Worm (Caenorhabditis elegans) whole organism, young adult: ENCODE data around the gene Y22D7AL.7.

Experiments
- F22D6.2 ChIP-seq: sonication (generic microtip); optimal IDR thresholded peaks from 2 replicates; lab custom pipeline; 2016; ENCODE audit warnings: mild to moderate bottlenecking, missing genetic modification characterization, missing compliant biosample characterization
- F33H1.4 ChIP-seq: fragments of 200-800 bp; sonication (Bioruptor generic); IDR thresholded peaks from 2 replicates; pipeline ENCODE4 v1.3.6; 2022; ENCODE audit warnings: missing genetic modification reagents, missing genetic modification characterization, missing compliant biosample characterization
- F52B5.7 ChIP-seq: sonication (generic microtip); optimal IDR thresholded peaks from 2 replicates; lab custom pipeline; 2016; ENCODE audit warnings: mild to moderate bottlenecking, missing genetic modification characterization, missing compliant biosample characterization
- F55B11.4 ChIP-seq: sonication (generic microtip); optimal IDR thresholded peaks from 2 replicates; lab custom pipeline; 2016; ENCODE audit warnings: missing compliant biosample characterization, missing genetic modification characterization, borderline replicate concordance; ENCODE audit not compliant: insufficient read depth
- F57A8.1 ChIP-seq: fragments of 200-800 bp; sonication (Bioruptor generic); optimal IDR thresholded peaks from 2 replicates; lab custom pipeline; 2018; ENCODE audit warnings: mild to moderate bottlenecking, missing genetic modification characterization, moderate library complexity, missing compliant biosample characterization
- F57C9.4 ChIP-seq: sonication (generic microtip); optimal IDR thresholded peaks from 2 replicates; lab custom pipeline; 2017; ENCODE audit warnings: mild to moderate bottlenecking, missing genetic modification characterization, missing compliant biosample characterization
- Y53F4B.3 ChIP-seq: fragments of 200-800 bp; sonication (Bioruptor generic); IDR thresholded peaks from 2 replicates; pipeline ENCODE4 v1.3.6; 2022; ENCODE audit warnings: missing genetic modification reagents, missing genetic modification characterization, missing compliant biosample characterization
- Y53G8AR.9 ChIP-seq: fragments of 200-800 bp; sonication (Bioruptor generic); conservative IDR thresholded peaks from 2 replicates; pipeline ENCODE4 v1.3.6; 2022; ENCODE audit warnings: missing genetic modification reagents, missing genetic modification characterization, missing compliant biosample characterization
- Y56A3A.18 ChIP-seq: fragments of 200-800 bp; sonication (Bioruptor generic); IDR thresholded peaks from 2 replicates; pipeline ENCODE4 v1.3.6; 2022; ENCODE audit warnings: missing genetic modification reagents, missing genetic modification characterization, missing compliant biosample characterization
- Y79H2A.3 ChIP-seq: fragments of 200-800 bp; sonication (Bioruptor generic); conservative IDR thresholded peaks from 2 replicates; pipeline ENCODE4 v1.3.6; 2022; ENCODE audit warnings: missing genetic modification reagents, missing genetic modification characterization, missing compliant biosample characterization
- ama-1 ChIP-seq, 3 experiments: fragments of 150-350 bp in 1 of 3; sonication (generic microtip) in 2 of 3; optimal IDR thresholded peaks; 2 replicates each; lab custom pipeline; 2014 to 2018; ENCODE audit warnings: missing biosample characterization in 2 of 3, missing genetic modification characterization in 2 of 3, missing genetic modification reagents in 2 of 3
- aptf-2 ChIP-seq: fragments of 200-800 bp; sonication (Bioruptor generic); conservative IDR thresholded peaks from 2 replicates; pipeline ENCODE4 v1.3.6; 2022; ENCODE audit warnings: missing genetic modification reagents, missing genetic modification characterization, missing compliant biosample characterization
- atf-7 ChIP-seq: sonication (generic microtip); optimal IDR thresholded peaks from 2 replicates; lab custom pipeline; 2017; ENCODE audit warnings: mild to moderate bottlenecking, missing genetic modification characterization, missing compliant biosample characterization
- athp-1 ChIP-seq: sonication (generic microtip); optimal IDR thresholded peaks from 2 replicates; lab custom pipeline; 2017; ENCODE audit warnings: mild to moderate bottlenecking, missing genetic modification characterization, missing compliant biosample characterization
- attf-3 ChIP-seq: fragments of 200-800 bp; sonication (Bioruptor generic); conservative IDR thresholded peaks from 2 replicates; pipeline ENCODE4 v1.3.6; 2022; ENCODE audit warnings: missing genetic modification reagents, missing genetic modification characterization, missing compliant biosample characterization
- attf-5 ChIP-seq: fragments of 200-800 bp; sonication (Bioruptor generic); optimal IDR thresholded peaks from 2 replicates; lab custom pipeline; 2018; ENCODE audit warnings: mild to moderate bottlenecking, missing genetic modification characterization, missing compliant biosample characterization
- bed-2 ChIP-seq: fragments of 200-800 bp; sonication (Bioruptor generic); IDR thresholded peaks from 2 replicates; pipeline ENCODE4 v1.3.6; 2022; ENCODE audit warnings: missing genetic modification reagents, missing genetic modification characterization, missing compliant biosample characterization
- cebp-2 ChIP-seq: fragments of 200-800 bp; sonication (Bioruptor generic); IDR thresholded peaks from 2 replicates; pipeline ENCODE4 v1.3.6; 2022; ENCODE audit warnings: missing genetic modification characterization, missing compliant biosample characterization
- ceh-100 ChIP-seq: fragments of 200-800 bp; sonication (Bioruptor generic); IDR thresholded peaks from 2 replicates; pipeline ENCODE4 v1.3.6; 2022; ENCODE audit warnings: missing genetic modification reagents, missing genetic modification characterization, missing compliant biosample characterization
- ceh-40 ChIP-seq: fragments of 200-800 bp; sonication (Bioruptor generic); IDR thresholded peaks from 2 replicates; pipeline ENCODE4 v1.3.6; 2022; ENCODE audit warnings: missing genetic modification characterization, missing compliant biosample characterization
- dox-1 ChIP-seq: fragments of 200-800 bp; sonication (Bioruptor generic); IDR thresholded peaks from 2 replicates; pipeline ENCODE4 v1.3.6; 2022; ENCODE audit warnings: missing genetic modification reagents, missing genetic modification characterization, missing compliant biosample characterization
- dpl-1 ChIP-seq: fragments of 150-350 bp; optimal IDR thresholded peaks from 2 replicates; lab custom pipeline; 2014; ENCODE audit warnings: missing biosample characterization, missing genetic modification reagents, missing genetic modification characterization
- egl-18 ChIP-seq: fragments of 200-800 bp; sonication (Bioruptor generic); IDR thresholded peaks from 2 replicates; pipeline ENCODE4 v1.3.6; 2022; ENCODE audit warnings: missing genetic modification reagents, missing genetic modification characterization, missing compliant biosample characterization
- egrh-3 ChIP-seq: fragments of 200-800 bp; sonication (Bioruptor generic); IDR thresholded peaks from 2 replicates; pipeline ENCODE4 v1.3.6; 2022; ENCODE audit warnings: missing genetic modification reagents, missing genetic modification characterization, missing compliant biosample characterization
- gei-17 ChIP-seq: fragments of 200-800 bp; sonication (Bioruptor generic); optimal IDR thresholded peaks from 2 replicates; lab custom pipeline; 2018; ENCODE audit warnings: mild to moderate bottlenecking, missing genetic modification characterization, missing compliant biosample characterization
- hlh-12 ChIP-seq: sonication (generic microtip); optimal IDR thresholded peaks from 2 replicates; lab custom pipeline; 2016; ENCODE audit warnings: missing genetic modification characterization, missing compliant biosample characterization
- hrde-1 ChIP-seq: sonication (generic microtip); optimal IDR thresholded peaks from 2 replicates; lab custom pipeline; 2016; ENCODE audit warnings: missing genetic modification characterization, mild to moderate bottlenecking, missing compliant biosample characterization, moderate library complexity, missing genotype, missing genetic modification reagents, borderline replicate concordance
- hsf-1 ChIP-seq: fragments of 200-800 bp; sonication (Bioruptor generic); IDR thresholded peaks from 2 replicates; pipeline ENCODE4 v1.3.6; 2022; ENCODE audit warnings: missing genetic modification reagents, missing genetic modification characterization, missing compliant biosample characterization
- lag-1 ChIP-seq: fragments of 200-800 bp; sonication (Bioruptor generic); IDR thresholded peaks from 2 replicates; pipeline ENCODE4 v1.3.6; 2022; ENCODE audit warnings: missing genetic modification reagents, missing genetic modification characterization, missing compliant biosample characterization
- lin-26 ChIP-seq: fragments of 200-800 bp; sonication (Bioruptor generic); IDR thresholded peaks from 2 replicates; pipeline ENCODE4 v1.3.6; 2022; ENCODE audit warnings: missing genetic modification reagents, missing genetic modification characterization, missing compliant biosample characterization
- lir-1 ChIP-seq: fragments of 200-800 bp; sonication (Bioruptor generic); conservative IDR thresholded peaks from 2 replicates; pipeline ENCODE4 v1.3.6; 2022; ENCODE audit warnings: missing genetic modification reagents, missing genetic modification characterization, missing compliant biosample characterization
- madf-10 ChIP-seq: sonication (generic microtip); optimal IDR thresholded peaks from 2 replicates; lab custom pipeline; 2016; ENCODE audit warnings: mild to moderate bottlenecking, missing genetic modification characterization, missing compliant biosample characterization
- madf-3 ChIP-seq: fragments of 200-800 bp; sonication (Bioruptor generic); IDR thresholded peaks from 2 replicates; pipeline ENCODE4 v1.3.6; 2022; ENCODE audit warnings: missing genetic modification reagents, missing genetic modification characterization, missing compliant biosample characterization
- mcd-1 ChIP-seq: fragments of 200-800 bp; sonication (Bioruptor generic); IDR thresholded peaks from 2 replicates; pipeline ENCODE4 v1.3.6; 2022; ENCODE audit warnings: missing genetic modification reagents, missing genetic modification characterization, missing compliant biosample characterization
- nhr-80 ChIP-seq: sonication (generic microtip); optimal IDR thresholded peaks from 2 replicates; lab custom pipeline; 2016; ENCODE audit warnings: missing genetic modification characterization, missing compliant biosample characterization
- pbrm-1 ChIP-seq: fragments of 200-800 bp; sonication (Bioruptor generic); IDR thresholded peaks from 2 replicates; pipeline ENCODE4 v1.3.6; 2022; ENCODE audit warnings: missing genetic modification reagents, missing genetic modification characterization, missing compliant biosample characterization
- pha-4 ChIP-seq: fragments of 150-350 bp; sonication (generic microtip); optimal IDR thresholded peaks from 2 replicates; lab custom pipeline; 2014; ENCODE audit warnings: missing biosample characterization, missing genetic modification reagents, missing genetic modification characterization
- rec-8 ChIP-seq, 2 experiments: sonication (generic microtip); optimal IDR thresholded peaks; 2 replicates each; lab custom pipeline; 2016; ENCODE audit warnings: mild to moderate bottlenecking in 2 of 2, missing genetic modification characterization in 2 of 2, missing genetic modification reagents in 2 of 2, missing genotype in 2 of 2, missing biosample characterization in 1 of 2, missing compliant biosample characterization in 1 of 2, moderate library complexity in 1 of 2
- rpc-1 ChIP-seq, 2 experiments: fragments of 150-350 bp in 1 of 2; sonication (generic microtip) in 1 of 2; optimal IDR thresholded peaks; 2 replicates each; lab custom pipeline; 2014 to 2018; ENCODE audit warnings: missing biosample characterization in 1 of 2, missing genetic modification characterization in 1 of 2, missing genetic modification reagents in 1 of 2, missing genotype in 1 of 2
- zfh-2 ChIP-seq: fragments of 200-800 bp; sonication (Bioruptor generic); conservative IDR thresholded peaks from 2 replicates; pipeline ENCODE4 v1.3.6; 2022; ENCODE audit warnings: missing genetic modification reagents, missing genetic modification characterization, missing compliant biosample characterization
- ztf-18 ChIP-seq: sonication (generic microtip); optimal IDR thresholded peaks from 2 replicates; lab custom pipeline; 2016; ENCODE audit warnings: missing genotype, mild to moderate bottlenecking, missing genetic modification characterization, missing compliant biosample characterization
- ztf-25 ChIP-seq: fragments of 200-800 bp; sonication (Bioruptor generic); IDR thresholded peaks from 2 replicates; pipeline ENCODE4 v1.3.6; 2022; ENCODE audit warnings: missing genetic modification reagents, missing genetic modification characterization, missing compliant biosample characterization

The Y22D7AL.7 gene

DNA sequence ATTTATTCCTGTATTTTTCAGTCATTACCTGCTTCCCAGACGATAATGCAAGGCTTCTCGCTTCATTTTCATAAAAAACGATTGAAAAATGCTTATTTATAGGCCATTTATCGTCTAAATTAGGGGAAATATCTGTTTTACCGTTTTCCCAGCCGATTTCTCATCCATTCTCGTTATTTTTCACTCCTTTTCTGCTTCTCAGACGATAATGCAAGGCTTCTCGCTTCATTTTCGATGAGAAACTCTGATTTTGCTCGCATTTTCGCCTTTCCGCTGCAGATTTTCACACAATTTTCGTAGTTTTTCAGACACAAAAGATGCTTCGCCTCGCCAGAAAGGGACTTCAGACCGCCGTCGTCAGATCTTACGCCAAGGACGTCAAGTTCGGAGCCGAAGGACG is 42.9 kb downstream of the Y22D7AL.7 start, which contains the start of gene hsp-60:
Gene hsp-60, plus strand, starts transcription at position 301 of the 400 bp plus-strand sequence.
- no peak for TF ChIP-seq Y56A3A.18
- no peak for TF ChIP-seq egl-18 (GFP tag; lab: Robert Waterston, UW)
- TF ChIP-seq Y79H2A.3 (GFP tag; lab: Robert Waterston, UW): no peak
- TF ChIP-seq madf-3 (GFP tag; lab: Robert Waterston, UW): no peak
- TF ChIP-seq gei-17 (GFP tag; lab: Kevin White, UChicago): no peak
- no peak for TF ChIP-seq dpl-1
- no peak for TF ChIP-seq rpc-1 (optimal IDR thresholded peaks at IDR 0.05; lab: Kevin White, UChicago)
- TF ChIP-seq rpc-1 (tag; optimal IDR thresholded peaks at IDR 0.05; lab: Kevin White, UChicago): no peak
- TF ChIP-seq Y53G8AR.9 (GFP tag; lab: Robert Waterston, UW): no peak
- TF ChIP-seq pbrm-1 (GFP tag; lab: Robert Waterston, UW): no peak
- TF ChIP-seq attf-5 (GFP tag; lab: Kevin White, UChicago): no peak
- TF ChIP-seq ceh-100 (GFP tag; lab: Robert Waterston, UW): no peak
- no peak for TF ChIP-seq nhr-80 (tag; lab: Kevin White, UChicago)
- TF ChIP-seq Y53F4B.3 (GFP tag; lab: Robert Waterston, UW): no peak
- no peak for TF ChIP-seq hrde-1 (tag; lab: Kevin White, UChicago)
- TF ChIP-seq F57C9.4 (tag; lab: Kevin White, UChicago): no peak
- no peak for TF ChIP-seq F22D6.2 (tag; lab: Kevin White, UChicago)
- no peak for TF ChIP-seq hlh-12 (tag; lab: Kevin White, UChicago)
- TF ChIP-seq ztf-25 (GFP tag; lab: Robert Waterston, UW): no peak
- no peak for TF ChIP-seq lag-1 (GFP tag; lab: Robert Waterston, UW)
- TF ChIP-seq athp-1 (tag; lab: Kevin White, UChicago): no peak

DNA sequence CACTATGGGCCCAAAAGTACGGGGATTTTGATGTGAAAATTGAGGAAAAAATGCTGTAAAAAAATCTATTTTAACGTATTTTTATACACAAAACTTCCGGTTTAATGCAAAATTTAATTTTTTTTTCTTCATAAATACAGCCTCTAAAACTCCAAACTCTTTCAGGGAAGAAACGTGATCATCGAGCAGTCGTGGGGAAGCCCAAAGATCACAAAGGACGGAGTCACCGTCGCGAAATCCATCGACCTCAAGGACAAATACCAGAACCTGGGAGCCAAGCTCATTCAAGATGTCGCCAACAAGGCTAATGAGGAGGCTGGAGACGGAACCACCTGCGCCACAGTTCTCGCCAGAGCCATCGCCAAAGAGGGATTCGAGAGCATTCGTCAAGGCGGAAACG is 43.3 kb downstream of the Y22D7AL.7 start:
- peak; percentile 58 for TF ChIP-seq dox-1 (GFP tag; lab: Robert Waterston, UW)
- TF ChIP-seq ztf-18: no peak
- TF ChIP-seq madf-3 (GFP tag; lab: Robert Waterston, UW): 0 out of 2 replicates have a peak, but pooled peaks have one; percentile 42
- no peak for TF ChIP-seq F52B5.7 (tag; lab: Kevin White, UChicago)
- no peak for TF ChIP-seq ceh-40
- TF ChIP-seq rpc-1 (optimal IDR thresholded peaks at IDR 0.05; lab: Kevin White, UChicago): no peak
- TF ChIP-seq rpc-1 (tag; optimal IDR thresholded peaks at IDR 0.05; lab: Kevin White, UChicago): no peak
- TF ChIP-seq rec-8 (tag; optimal IDR thresholded peaks at IDR 0.05; lab: Kevin White, UChicago): no peak
- TF ChIP-seq aptf-2 (GFP tag; lab: Robert Waterston, UW): no peak
- TF ChIP-seq cebp-2 (GFP tag; lab: Robert Waterston, UW): no peak
- no peak for TF ChIP-seq bed-2 (GFP tag; lab: Robert Waterston, UW)
- no peak for TF ChIP-seq ama-1 (optimal IDR thresholded peaks at IDR 0.05; lab: Kevin White, UChicago)
- no peak for TF ChIP-seq ama-1 (GFP tag; optimal IDR thresholded peaks at IDR 0.05; lab: Kevin White, UChicago)
- TF ChIP-seq hsf-1 (GFP tag; lab: Robert Waterston, UW): 0 out of 2 replicates have a peak, but pooled peaks have one; percentile 34
- 0 out of 2 replicates have a peak, but pooled peaks have one; percentile 29 for TF ChIP-seq mcd-1 (GFP tag; lab: Robert Waterston, UW)
- no peak for TF ChIP-seq lir-1 (GFP tag; lab: Robert Waterston, UW)
- TF ChIP-seq F33H1.4 (GFP tag; lab: Robert Waterston, UW): no peak
- no peak for TF ChIP-seq F55B11.4 (tag; lab: Kevin White, UChicago)
- no peak for TF ChIP-seq pha-4
- TF ChIP-seq atf-7 (tag; lab: Kevin White, UChicago): no peak
- TF ChIP-seq F57A8.1 (GFP tag; lab: Kevin White, UChicago): no peak
- no peak for TF ChIP-seq attf-3 (GFP tag; lab: Robert Waterston, UW)
- 0 out of 2 replicates have a peak, but pooled peaks have one; percentile 43 for TF ChIP-seq zfh-2
- TF ChIP-seq lin-26: peak; percentile 55; the same call in 1 of the 2 replicates
- TF ChIP-seq Y53G8AR.9 (GFP tag; lab: Robert Waterston, UW): 0 out of 2 replicates have a peak, but pooled peaks have one; percentile 37
- no peak for TF ChIP-seq egrh-3 (GFP tag; lab: Robert Waterston, UW)
- TF ChIP-seq madf-10: no peak
- TF ChIP-seq, all 124 proteins: peak for 7
